Fruit fly (Drosophila melanogaster) whole organism, wandering third instar larva: ENCODE results near the gene bys.

ENCODE experiments used
- CG32264 ChIP-seq: fragments of 200-800 bp; sonication (Bioruptor generic); optimal IDR thresholded peaks from 2 replicates; lab custom pipeline; 2016; ENCODE audit warnings: missing biosample characterization, missing genetic modification characterization
- GATAd ChIP-seq: sonication (Bioruptor generic); optimal IDR thresholded peaks from 2 replicates; lab custom pipeline; 2016; ENCODE audit warnings: missing biosample characterization, missing genetic modification characterization
- Hr83 ChIP-seq: fragments of 200-300 bp; sonication (Bioruptor generic); optimal IDR thresholded peaks from 2 replicates; lab custom pipeline; 2016; ENCODE audit warnings: missing biosample characterization, mild to moderate bottlenecking, missing genetic modification characterization, moderate library complexity; ENCODE audit not compliant: poor library complexity, severe bottlenecking
- OdsH ChIP-seq: fragments of 200-800 bp; sonication (Bioruptor generic); optimal IDR thresholded peaks from 2 replicates; lab custom pipeline; 2016; ENCODE audit warnings: missing biosample characterization, mild to moderate bottlenecking, missing genetic modification characterization
- Rel ChIP-seq, 2 experiments: fragments of 200-800 bp; sonication (Bioruptor generic) in 1 of 2; optimal IDR thresholded peaks; 2 replicates in 1 of 2; 3 replicates in 1 of 2; lab custom pipeline; 2016 to 2019; ENCODE audit warnings: mild to moderate bottlenecking in 2 of 2, missing biosample characterization in 2 of 2, missing genetic modification characterization in 2 of 2, moderate library complexity in 1 of 2
- Sp1 ChIP-seq: fragments of 200-800 bp; sonication (Bioruptor generic); optimal IDR thresholded peaks from 3 replicates; lab custom pipeline; 2019; ENCODE audit warnings: missing biosample characterization, mild to moderate bottlenecking, missing genetic modification characterization, moderate library complexity
- br ChIP-seq: fragments of 200-800 bp; sonication (Bioruptor generic); optimal IDR thresholded peaks from 2 replicates; lab custom pipeline; 2016; ENCODE audit warnings: missing biosample characterization, missing genetic modification characterization
- dl ChIP-seq, 2 experiments: fragments of 175-275, 200-275 bp in 1 of 2; fragments of 200-275 bp in 1 of 2; sonication (Bioruptor generic); optimal IDR thresholded peaks; lab custom pipeline; 2018; ENCODE audit warnings: mild to moderate bottlenecking in 2 of 2, missing biosample characterization in 2 of 2, missing genetic modification characterization in 2 of 2, moderate library complexity in 2 of 2; ENCODE audit not compliant: partially characterized antibody in 2 of 2, insufficient read depth in 1 of 2
- foxo ChIP-seq, 2 experiments: fragments of 200-800 bp; sonication (Bioruptor generic); optimal IDR thresholded peaks; 2 replicates in 1 of 2; 3 replicates in 1 of 2; lab custom pipeline; 2016 to 2017; ENCODE audit warnings: missing biosample characterization in 2 of 2, missing genetic modification characterization in 2 of 2
- pan ChIP-seq: fragments of >200 bp; optimal IDR thresholded peaks from 2 replicates; lab custom pipeline; 2017
- psq ChIP-seq: fragments of 200-800 bp; sonication (Bioruptor generic); optimal IDR thresholded peaks from 3 replicates; lab custom pipeline; 2017; ENCODE audit warnings: missing biosample characterization, mild to moderate bottlenecking, missing genetic modification characterization, moderate library complexity
- usp ChIP-seq: fragments of >200 bp; optimal IDR thresholded peaks from 2 replicates; lab custom pipeline; 2017; ENCODE audit warnings: missing biosample characterization, missing genetic modification characterization

dm6 chrX:7931028-7931549, 29.4 kb downstream of the bys start, which contains the start of gene mahe:
- TF ChIP-seq Sp1 (GFP tag; lab: Kevin White, UChicago) = peak; percentile 8
- TF ChIP-seq foxo (GFP tag; optimal IDR thresholded peaks at IDR 0.05; lab: Kevin White, UChicago) = no peak
- TF ChIP-seq pan = no peak
- no peak for TF ChIP-seq usp (GFP tag; lab: Kevin White, UChicago)
- TF ChIP-seq GATAd (GFP tag; lab: Kevin White, UChicago) = no peak
- no peak for TF ChIP-seq psq
- no peak for TF ChIP-seq Hr83
- TF ChIP-seq CG32264 (GFP tag; lab: Kevin White, UChicago) = no peak
- peak; percentile 7 to 47 for TF ChIP-seq dl (GFP tag; optimal IDR thresholded peaks at IDR 0.05; lab: Kevin White, UChicago; ENCODE audit: insufficient read depth in 1 of 2, partially characterized antibody in 2 of 2)
- no peak for TF ChIP-seq Rel (GFP tag; optimal IDR thresholded peaks at IDR 0.05; lab: Kevin White, UChicago)
- TF ChIP-seq Rel (tag; optimal IDR thresholded peaks at IDR 0.05; lab: Kevin White, UChicago) = no peak
- TF ChIP-seq br (GFP tag; lab: Kevin White, UChicago) = no peak
- TF ChIP-seq OdsH (GFP tag; lab: Kevin White, UChicago) = no peak
